Worm (Caenorhabditis elegans) whole organism, L1 larva: ENCODE measurements around the gene slc-9B.1.

Experiments used
- C04F5.9 ChIP-seq: sonication (generic microtip); optimal IDR thresholded peaks from 2 replicates; lab custom pipeline; 2016; ENCODE audit warnings: missing genetic modification characterization, missing compliant biosample characterization
- C34B4.2 ChIP-seq: sonication (generic microtip); optimal IDR thresholded peaks from 2 replicates; lab custom pipeline; 2017; ENCODE audit warnings: mild to moderate bottlenecking, missing genetic modification characterization, missing compliant biosample characterization
- aha-1 ChIP-seq: fragments of 150-350 bp; optimal IDR thresholded peaks from 2 replicates; lab custom pipeline; 2014; ENCODE audit warnings: missing biosample characterization, missing genetic modification characterization
- alr-1 ChIP-seq: fragments of 200-800 bp; sonication (Bioruptor generic); optimal IDR thresholded peaks from 2 replicates; lab custom pipeline; 2018; ENCODE audit warnings: borderline replicate concordance, mild to moderate bottlenecking, missing genetic modification characterization, missing compliant biosample characterization
- ama-1 ChIP-seq: fragments of 150-350 bp; optimal IDR thresholded peaks from 2 replicates; lab custom pipeline; 2014
- blmp-1 ChIP-seq: fragments of 150-350 bp; optimal IDR thresholded peaks from 2 replicates; lab custom pipeline; 2014; ENCODE audit warnings: missing biosample characterization, missing genetic modification characterization
- ceh-8 ChIP-seq: fragments of 200-800 bp; sonication (Bioruptor generic); optimal IDR thresholded peaks from 2 replicates; lab custom pipeline; 2018; ENCODE audit warnings: mild to moderate bottlenecking, missing genetic modification characterization, moderate library complexity, missing compliant biosample characterization
- ceh-82 ChIP-seq, 3 experiments: fragments of 150-350 bp in 1 of 3; sonication (generic microtip) in 2 of 3; optimal IDR thresholded peaks; 2 replicates each; lab custom pipeline; 2014 to 2017; ENCODE audit warnings: missing biosample characterization in 3 of 3, missing genetic modification characterization in 3 of 3
- ces-1 ChIP-seq: fragments of 150-350 bp; optimal IDR thresholded peaks from 2 replicates; lab custom pipeline; 2014; ENCODE audit warnings: missing biosample characterization, missing genetic modification reagents, missing genetic modification characterization
- dpl-1 ChIP-seq, 3 experiments: fragments of 150-350 bp in 2 of 3; sonication (generic microtip) in 1 of 3; optimal IDR thresholded peaks; 2 replicates each; lab custom pipeline; 2014 to 2017; ENCODE audit warnings: missing biosample characterization in 3 of 3, missing genetic modification characterization in 3 of 3, missing genetic modification reagents in 3 of 3
- efl-1 ChIP-seq, 4 experiments: fragments of 150-350 bp; optimal IDR thresholded peaks in 3 of 4; peaks in 1 of 4; 1 replicate in 1 of 4; 2 replicates in 3 of 4; lab custom pipeline; 2014; ENCODE audit warnings: missing biosample characterization in 2 of 4, missing genetic modification characterization in 2 of 4, missing genetic modification reagents in 2 of 4
- elt-2 ChIP-seq: sonication (generic microtip); optimal IDR thresholded peaks from 2 replicates; lab custom pipeline; 2016; ENCODE audit warnings: missing genetic modification characterization, mild to moderate bottlenecking, inconsistent platforms, missing compliant biosample characterization, missing genetic modification reagents
- elt-3 ChIP-seq, 6 experiments: fragments of 150-350 bp in 1 of 6; sonication (generic microtip); optimal IDR thresholded peaks; 2 replicates each; lab custom pipeline; 2017 to 2018; ENCODE audit warnings: missing biosample characterization in 6 of 6, missing genetic modification characterization in 6 of 6, inconsistent platforms in 1 of 6
- fkh-10 ChIP-seq: sonication (generic microtip); optimal IDR thresholded peaks from 2 replicates; lab custom pipeline; 2017; ENCODE audit warnings: missing biosample characterization, missing genetic modification reagents, missing genetic modification characterization
- fkh-4 ChIP-seq: sonication (generic microtip); optimal IDR thresholded peaks from 2 replicates; lab custom pipeline; 2016; ENCODE audit warnings: missing compliant biosample characterization, missing genetic modification characterization, borderline replicate concordance
- hlh-17 ChIP-seq: fragments of 200-800 bp; sonication (Bioruptor generic); optimal IDR thresholded peaks from 2 replicates; lab custom pipeline; 2018; ENCODE audit warnings: missing genetic modification characterization, mild to moderate bottlenecking, missing compliant biosample characterization, moderate library complexity, borderline replicate concordance
- hlh-4 ChIP-seq: sonication (generic microtip); optimal IDR thresholded peaks from 2 replicates; lab custom pipeline; 2016; ENCODE audit warnings: mild to moderate bottlenecking, missing genetic modification characterization, missing compliant biosample characterization
- hpl-2 ChIP-seq: fragments of 150-350 bp; optimal IDR thresholded peaks from 2 replicates; lab custom pipeline; 2014; ENCODE audit warnings: missing biosample characterization, missing genetic modification reagents, missing genetic modification characterization
- jun-1 ChIP-seq: fragments of 150-350 bp; optimal IDR thresholded peaks from 2 replicates; lab custom pipeline; 2014; ENCODE audit warnings: missing biosample characterization, missing genetic modification reagents, missing genetic modification characterization
- lin-13 ChIP-seq: fragments of 150-350 bp; optimal IDR thresholded peaks from 2 replicates; lab custom pipeline; 2014; ENCODE audit warnings: missing biosample characterization, missing genetic modification reagents, missing genetic modification characterization
- lin-14 ChIP-seq: fragments of 200-800 bp; sonication (Bioruptor generic); optimal IDR thresholded peaks from 2 replicates; lab custom pipeline; 2018; ENCODE audit warnings: mild to moderate bottlenecking, missing genetic modification characterization, moderate library complexity, missing compliant biosample characterization
- mab-9 ChIP-seq: fragments of 200-800 bp; sonication (Bioruptor generic); IDR thresholded peaks from 2 replicates; pipeline ENCODE4 v1.3.6; 2022; ENCODE audit warnings: missing genetic modification reagents, missing genetic modification characterization, missing compliant biosample characterization
- mef-2 ChIP-seq: fragments of 150-350 bp; optimal IDR thresholded peaks from 2 replicates; lab custom pipeline; 2014; ENCODE audit warnings: missing biosample characterization, missing genetic modification characterization
- nhr-11 ChIP-seq: fragments of 150-350 bp; optimal IDR thresholded peaks from 2 replicates; lab custom pipeline; 2014; ENCODE audit warnings: missing biosample characterization, missing genetic modification characterization
- nhr-12 ChIP-seq: sonication (generic microtip); optimal IDR thresholded peaks from 2 replicates; lab custom pipeline; 2017; ENCODE audit warnings: missing biosample characterization, missing genetic modification characterization
- nhr-19 ChIP-seq: fragments of 200-800 bp; sonication (Bioruptor generic); conservative IDR thresholded peaks from 2 replicates; pipeline ENCODE4 v1.3.6; 2022; ENCODE audit warnings: missing genetic modification characterization, missing compliant biosample characterization
- nhr-20 ChIP-seq: sonication (generic microtip); optimal IDR thresholded peaks from 2 replicates; lab custom pipeline; 2016; ENCODE audit warnings: mild to moderate bottlenecking, missing genetic modification characterization, missing compliant biosample characterization
- nhr-237 ChIP-seq: fragments of 150-350 bp; optimal IDR thresholded peaks from 2 replicates; lab custom pipeline; 2014; ENCODE audit warnings: missing biosample characterization, missing genetic modification characterization
- nhr-28 ChIP-seq: fragments of 150-350 bp; optimal IDR thresholded peaks from 2 replicates; lab custom pipeline; 2014; ENCODE audit warnings: missing biosample characterization, missing genetic modification characterization
- nhr-71 ChIP-seq: sonication (generic microtip); optimal IDR thresholded peaks from 2 replicates; lab custom pipeline; 2016; ENCODE audit warnings: mild to moderate bottlenecking, missing genetic modification characterization, moderate library complexity, missing compliant biosample characterization
- nhr-77 ChIP-seq: fragments of 150-350 bp; optimal IDR thresholded peaks from 2 replicates; lab custom pipeline; 2014; ENCODE audit warnings: missing biosample characterization, missing genetic modification characterization
- nhr-85 ChIP-seq: sonication (generic microtip); peaks from one replicate; lab custom pipeline; 2016; ENCODE audit warnings: missing genetic modification characterization, inconsistent platforms, missing compliant biosample characterization
- nhr-90 ChIP-seq: sonication (generic microtip); optimal IDR thresholded peaks from 2 replicates; lab custom pipeline; 2016; ENCODE audit warnings: mild to moderate bottlenecking, missing genetic modification characterization, missing compliant biosample characterization; ENCODE audit not compliant: poor library complexity
- pag-3 ChIP-seq: sonication (generic microtip); optimal IDR thresholded peaks from 2 replicates; lab custom pipeline; 2017; ENCODE audit warnings: missing genetic modification characterization, mild to moderate bottlenecking, missing compliant biosample characterization, antibody characterized with exemption, borderline replicate concordance; ENCODE audit not compliant: insufficient read depth
- snu-23 ChIP-seq: sonication (generic microtip); optimal IDR thresholded peaks from 2 replicates; lab custom pipeline; 2016; ENCODE audit warnings: missing genetic modification characterization, missing compliant biosample characterization
- sox-4 ChIP-seq: sonication (generic microtip); optimal IDR thresholded peaks from 2 replicates; lab custom pipeline; 2016; ENCODE audit warnings: missing genetic modification characterization, missing compliant biosample characterization
- tbx-2 ChIP-seq: sonication (generic microtip); optimal IDR thresholded peaks from 2 replicates; lab custom pipeline; 2016; ENCODE audit warnings: missing genetic modification characterization, missing compliant biosample characterization
- tlp-1 ChIP-seq: fragments of 150-350 bp; optimal IDR thresholded peaks from 2 replicates; lab custom pipeline; 2014; ENCODE audit warnings: missing biosample characterization, missing genetic modification characterization
- unc-30 ChIP-seq: sonication (generic microtip); optimal IDR thresholded peaks from 2 replicates; lab custom pipeline; 2017; ENCODE audit warnings: missing biosample characterization, missing genetic modification characterization
- unc-86 ChIP-seq: sonication (generic microtip); optimal IDR thresholded peaks from 2 replicates; lab custom pipeline; 2016; ENCODE audit warnings: missing genetic modification characterization, missing compliant biosample characterization
- unc-98 ChIP-seq: fragments of 200-800 bp; sonication (Bioruptor generic); IDR thresholded peaks from 2 replicates; pipeline ENCODE4 v1.3.6; 2022; ENCODE audit warnings: missing genetic modification characterization, missing compliant biosample characterization
- vab-15 ChIP-seq: sonication (generic microtip); optimal IDR thresholded peaks from 2 replicates; lab custom pipeline; 2017; ENCODE audit warnings: missing genotype, mild to moderate bottlenecking, missing genetic modification characterization, missing compliant biosample characterization
- zip-4 ChIP-seq: fragments of 200-800 bp; sonication (Bioruptor generic); optimal IDR thresholded peaks from 2 replicates; lab custom pipeline; 2018; ENCODE audit warnings: mild to moderate bottlenecking, missing genetic modification characterization, moderate library complexity, missing compliant biosample characterization

Gene slc-9B.1

DNA sequence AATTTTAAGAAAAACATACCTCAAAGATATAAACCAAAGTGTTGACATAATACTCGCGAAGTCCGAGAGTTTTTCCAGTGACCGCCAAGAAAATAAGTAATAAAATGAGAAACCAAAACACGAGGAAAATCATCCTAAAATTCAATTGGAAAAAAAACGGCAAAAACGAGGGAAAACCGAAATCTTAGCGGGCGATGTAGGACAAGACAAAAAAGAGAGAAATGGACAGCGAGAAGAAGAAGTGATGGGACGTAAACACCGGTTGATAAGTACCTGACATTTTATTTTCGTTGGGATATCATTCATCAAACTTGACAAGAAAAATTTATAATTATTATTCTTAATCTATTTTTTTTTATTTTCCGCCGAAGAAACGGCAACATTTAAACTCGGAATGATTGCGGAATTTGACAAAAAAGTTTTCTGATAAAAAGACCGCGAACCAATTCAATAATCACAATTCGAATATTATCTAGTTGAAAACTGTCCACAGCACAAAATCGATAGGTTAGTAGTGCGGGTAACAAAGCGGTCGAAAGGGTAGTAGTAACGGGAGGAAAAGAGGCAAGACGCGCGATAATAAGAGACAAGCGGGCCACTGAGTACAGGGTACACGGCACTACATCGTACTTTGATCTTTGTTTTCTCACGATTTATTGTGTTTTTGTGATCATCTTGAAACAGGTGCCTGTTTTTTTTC is 48.1 kb downstream of the slc-9B.1 start, which contains the start of gene acl-5:
acl-5 (minus strand) TSS at position 134 of the 700 bp plus-strand sequence.
- TF ChIP-seq ceh-82 (tag; optimal IDR thresholded peaks at IDR 0.05; lab: Kevin White, UChicago) (no peak), nhr-11 (tag; lab: Kevin White, UChicago) (no peak), alr-1 (tag; lab: Kevin White, UChicago) (no peak), elt-3 (tag; optimal IDR thresholded peaks at IDR 0.05; lab: Kevin White, UChicago) (peak in 2 of 6 experiments; percentile 1 to 76), nhr-237 (tag; lab: Kevin White, UChicago) (no peak), ama-1 (lab: Kevin White, UChicago) (no peak), tbx-2 (tag; lab: Kevin White, UChicago) (no peak), hpl-2 (GFP tag; lab: Kevin White, UChicago) (no peak), hlh-4 (no peak), pag-3 (tag; lab: Kevin White, UChicago) (no peak), unc-98 (GFP tag; lab: Robert Waterston, UW) (no peak), hlh-17 (GFP tag; lab: Kevin White, UChicago) (no peak), nhr-71 (tag; lab: Kevin White, UChicago) (peak; percentile 17), efl-1 (optimal IDR thresholded peaks at IDR 0.05; lab: Kevin White, UChicago) (no peak), efl-1 (GFP tag; optimal IDR thresholded peaks at IDR 0.05 in 1 of 2; lab: Kevin White, UChicago) (peak in 1 of 2 experiments; percentile 70), dpl-1 (GFP tag; optimal IDR thresholded peaks at IDR 0.05; lab: Kevin White, UChicago) (no peak), mef-2 (no peak), nhr-90 (tag; lab: Kevin White, UChicago) (no peak), aha-1 (no peak), lin-13 (GFP tag; lab: Kevin White, UChicago) (no peak), nhr-20 (peak; percentile 10), C04F5.9 (tag; lab: Kevin White, UChicago) (no peak), lin-14 (GFP tag; lab: Kevin White, UChicago) (no peak), blmp-1 (peak; percentile 84), ces-1 (GFP tag; lab: Kevin White, UChicago) (no peak), jun-1 (tag; lab: Kevin White, UChicago) (no peak), unc-30 (tag; lab: Kevin White, UChicago) (no peak), nhr-28 (tag; lab: Kevin White, UChicago) (no peak), mab-9 (GFP tag; lab: Robert Waterston, UW) (no peak), fkh-10 (no peak), tlp-1 (tag; lab: Kevin White, UChicago) (no peak), sox-4 (tag; lab: Kevin White, UChicago) (no peak), nhr-77 (tag; lab: Kevin White, UChicago) (no peak), elt-2 (tag; lab: Kevin White, UChicago) (peak; percentile 33), nhr-19 (GFP tag; lab: Robert Waterston, UW) (0 out of 2 replicates have a peak, but pooled peaks have one; percentile 15), zip-4 (GFP tag; lab: Kevin White, UChicago) (no peak), snu-23 (GFP tag; lab: Kevin White, UChicago) (peak; percentile 9), ceh-8 (GFP tag; lab: Kevin White, UChicago) (no peak), unc-86 (no peak), nhr-85 (tag; lab: Kevin White, UChicago) (peak; percentile 59), vab-15 (no peak), nhr-12 (tag; lab: Kevin White, UChicago) (no peak), fkh-4 (tag; lab: Kevin White, UChicago) (no peak), C34B4.2 (tag; lab: Kevin White, UChicago) (no peak)
